Worm (Caenorhabditis elegans) whole organism, L4 larva: ENCODE measurements around the gene memb-2.

Experiments
- D1046.2 ChIP-seq: fragments of 200-800 bp; sonication (Bioruptor generic); IDR thresholded peaks from 2 replicates; pipeline ENCODE4 v1.3.6; 2022; ENCODE audit warnings: missing genetic modification characterization, missing compliant biosample characterization
- F44E2.7 ChIP-seq: fragments of 200-800 bp; sonication (Bioruptor generic); IDR thresholded peaks from 2 replicates; pipeline ENCODE4 v2.1.2; 2022; ENCODE audit warnings: missing genetic modification characterization, missing compliant biosample characterization
- ama-1 ChIP-seq: fragments of 150-350 bp; optimal IDR thresholded peaks from 2 replicates; lab custom pipeline; 2014; ENCODE audit warnings: inconsistent platforms, mixed read lengths
- attf-4 ChIP-seq: sonication (generic microtip); optimal IDR thresholded peaks from 3 replicates; lab custom pipeline; 2017; ENCODE audit warnings: missing biosample characterization, missing genetic modification characterization
- ceh-62 ChIP-seq: sonication (generic microtip); optimal IDR thresholded peaks from 2 replicates; lab custom pipeline; 2017; ENCODE audit warnings: missing biosample characterization, missing genetic modification characterization
- daf-12 ChIP-seq: fragments of 150-350 bp; optimal IDR thresholded peaks from 2 replicates; lab custom pipeline; 2014; ENCODE audit warnings: missing biosample characterization, missing genetic modification reagents, missing genetic modification characterization
- fkh-10 ChIP-seq: fragments of 150-350 bp; optimal IDR thresholded peaks from 2 replicates; lab custom pipeline; 2014; ENCODE audit warnings: missing biosample characterization, missing genetic modification reagents, missing genetic modification characterization
- madf-5 ChIP-seq, 2 experiments: fragments of 200-800 bp; sonication (Bioruptor generic); IDR thresholded peaks; 2 replicates each; pipeline ENCODE4 v1.3.6; 2022; ENCODE audit warnings: missing compliant biosample characterization in 2 of 2, missing genetic modification characterization in 2 of 2
- nhr-76 ChIP-seq: fragments of 150-350 bp; optimal IDR thresholded peaks from 2 replicates; lab custom pipeline; 2014; ENCODE audit warnings: missing biosample characterization, missing genetic modification characterization
- pha-4 ChIP-seq, 2 experiments: fragments of 150-350 bp in 1 of 2; fragments of 200-800 bp in 1 of 2; sonication (Bioruptor generic) in 1 of 2; IDR thresholded peaks in 1 of 2; optimal IDR thresholded peaks in 1 of 2; 2 replicates each; pipeline versions ENCODE4 v1.3.6 to Lab custom; 2014 to 2022; ENCODE audit warnings: missing genetic modification characterization in 2 of 2, missing genetic modification reagents in 2 of 2, missing biosample characterization in 1 of 2, missing compliant biosample characterization in 1 of 2
- saeg-2 ChIP-seq: fragments of 200-800 bp; sonication (Bioruptor generic); IDR thresholded peaks from 2 replicates; pipeline ENCODE4 v1.3.6; 2022; ENCODE audit warnings: missing genetic modification reagents, missing genetic modification characterization, missing compliant biosample characterization
- snpc-4 ChIP-seq: fragments of 150-350 bp; optimal IDR thresholded peaks from 2 replicates; lab custom pipeline; 2014; ENCODE audit warnings: missing biosample characterization, missing genetic modification characterization

ce11 chrV:5653990-5654499, 34.1 kb upstream of the memb-2 start, which contains the start of gene hex-2:
- TF ChIP-seq madf-5 (GFP tag; IDR thresholded peaks at IDR 0.05; lab: Robert Waterston, UW) (no peak), daf-12 (tag; lab: Kevin White, UChicago) (no peak), ceh-62 (tag; lab: Kevin White, UChicago) (no peak), attf-4 (tag; lab: Kevin White, UChicago) (no peak), ama-1 (lab: Kevin White, UChicago) (no peak), fkh-10 (GFP tag; lab: Kevin White, UChicago) (no peak), snpc-4 (tag; lab: Kevin White, UChicago) (no peak), D1046.2 (GFP tag; lab: Robert Waterston, UW) (no peak), pha-4 (GFP tag; IDR thresholded peaks at IDR 0.05; lab: Robert Waterston, UW) (no peak), pha-4 (tag; optimal IDR thresholded peaks at IDR 0.05; lab: Kevin White, UChicago) (no peak), saeg-2 (GFP tag; lab: Robert Waterston, UW) (no peak), F44E2.7 (no peak), nhr-76 (tag; lab: Kevin White, UChicago) (no peak)
